Comparison of ENCODE assay signal across 6 fruit fly cellular contexts in the genomic region with DNA sequence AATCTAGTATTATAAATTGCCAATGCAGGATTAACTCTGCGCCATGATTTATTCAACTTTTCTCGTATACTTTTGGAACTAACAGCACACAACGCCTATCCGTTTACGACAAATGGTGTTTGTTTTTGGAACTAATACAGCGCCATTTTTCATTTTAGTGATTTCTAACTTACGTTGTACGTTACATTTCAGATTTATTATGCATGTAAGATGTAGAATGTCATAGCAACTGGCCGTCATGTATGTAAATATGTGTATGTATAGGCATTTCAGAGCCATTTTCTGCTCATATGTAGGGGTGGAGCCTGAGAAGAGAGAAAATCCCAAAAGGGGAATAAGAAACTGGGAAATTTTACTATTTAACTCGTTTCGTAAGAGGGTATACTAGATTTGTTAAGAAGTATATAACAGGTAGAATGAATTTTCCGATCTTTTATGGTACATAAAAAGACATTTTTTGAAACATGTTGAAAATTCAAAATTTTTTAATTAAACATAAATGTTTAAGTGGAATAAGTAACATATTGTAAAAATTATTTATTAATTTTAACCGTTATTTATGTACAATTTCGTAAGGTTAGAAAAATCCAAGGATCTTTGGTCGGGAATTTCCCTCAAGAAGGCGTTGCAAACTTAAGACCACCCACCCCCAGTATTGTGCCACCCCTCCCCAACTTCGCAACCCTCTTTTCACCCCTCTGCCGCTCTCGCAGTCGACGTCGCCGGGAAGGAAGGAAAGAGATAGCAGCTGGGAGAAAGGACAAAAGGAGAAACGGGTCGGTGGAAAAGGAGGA.
TF ChIP-seq lines count a peak whose summit lies in the region.

No protein-coding gene starts in this region.

- peak; percentile 98 to 99 for TF ChIP-seq CTCF in S2 (optimal IDR thresholded peaks at IDR 0.05; lab: Kevin White, UChicago)
- TF ChIP-seq CTCF in whole organism, embryonic (GFP tag; optimal IDR thresholded peaks at IDR 0.05; lab: Kevin White, UChicago), result peak; percentile 100

TF ChIP-seq in whole organism, adult, 20 proteins besides CTCF, POLR2A, EP300 and RAD21:
- no peak for TF ChIP-seq Mnt (GFP tag; optimal IDR thresholded peaks at IDR 0.05; lab: Kevin White, UChicago)
- no peak for TF ChIP-seq CG33017 (tag; optimal IDR thresholded peaks at IDR 0.05; lab: Kevin White, UChicago)
- peak; percentile 30 for TF ChIP-seq cic (GFP tag; optimal IDR thresholded peaks at IDR 0.05; lab: Kevin White, UChicago)
- TF ChIP-seq CG7101 (tag; optimal IDR thresholded peaks at IDR 0.05; lab: Kevin White, UChicago), result peak; percentile 19
- TF ChIP-seq CG1620 (GFP tag; optimal IDR thresholded peaks at IDR 0.05; lab: Kevin White, UChicago), result peak; percentile 57
- TF ChIP-seq kay (GFP tag; lab: Kevin White, UChicago; ENCODE audit: borderline replicate concordance), result no peak
- TF ChIP-seq toe (GFP tag; optimal IDR thresholded peaks at IDR 0.05; lab: Kevin White, UChicago), result peak; percentile 55
- TF ChIP-seq pad (GFP tag; optimal IDR thresholded peaks at IDR 0.05; lab: Kevin White, UChicago), result peak; percentile 99
- peak; percentile 58 for TF ChIP-seq ovo (GFP tag; optimal IDR thresholded peaks at IDR 0.05; lab: Kevin White, UChicago)
- no peak for TF ChIP-seq tj (GFP tag; optimal IDR thresholded peaks at IDR 0.05; lab: Kevin White, UChicago)
- TF ChIP-seq CG7045 (GFP tag; optimal IDR thresholded peaks at IDR 0.05; lab: Kevin White, UChicago), result peak; percentile 9
- TF ChIP-seq CG14711 (tag; optimal IDR thresholded peaks at IDR 0.05; lab: Kevin White, UChicago), result no peak
- TF ChIP-seq Hr96 (GFP tag; optimal IDR thresholded peaks at IDR 0.05; lab: Kevin White, UChicago), result peak; percentile 45
- peak; percentile 12 for TF ChIP-seq bab1 (GFP tag; optimal IDR thresholded peaks at IDR 0.05; lab: Kevin White, UChicago)

TF ChIP-seq in whole organism, embryonic, 481 proteins besides CTCF, POLR2A, EP300 and RAD21 (continues in another document):
- peak; percentile 58 for TF ChIP-seq Antp (GFP tag; optimal IDR thresholded peaks at IDR 0.05; lab: Kevin White, UChicago)
- TF ChIP-seq Mrtf (GFP tag; IDR thresholded peaks at IDR 0.05; lab: Robert Waterston, UW), result no peak
- no peak for TF ChIP-seq jing (GFP tag; optimal IDR thresholded peaks at IDR 0.05; lab: Kevin White, UChicago)
- TF ChIP-seq Nf-YA (GFP tag; IDR thresholded peaks at IDR 0.05; lab: Robert Waterston, UW), result no peak
- no peak for TF ChIP-seq NK7.1 (GFP tag; optimal IDR thresholded peaks at IDR 0.05; lab: Kevin White, UChicago)
- peak; percentile 57; the same call in 1 of the 4 replicates for TF ChIP-seq chinmo (GFP tag; IDR thresholded peaks at IDR 0.05; lab: Robert Waterston, UW; ENCODE audit: partially characterized antibody)
- TF ChIP-seq Ada2b (GFP tag; IDR thresholded peaks at IDR 0.05; lab: Robert Waterston, UW), result no peak
- TF ChIP-seq Ets97D (GFP tag; optimal IDR thresholded peaks at IDR 0.05; lab: Kevin White, UChicago), result peak; percentile 64
- no peak for TF ChIP-seq Doc3 (GFP tag; IDR thresholded peaks at IDR 0.05; lab: Robert Waterston, UW; ENCODE audit: partially characterized antibody)
- no peak for TF ChIP-seq shn (GFP tag; optimal IDR thresholded peaks at IDR 0.05; lab: Kevin White, UChicago)
- no peak for TF ChIP-seq cato (GFP tag; optimal IDR thresholded peaks at IDR 0.05; lab: Kevin White, UChicago; ENCODE audit: borderline replicate concordance)
- TF ChIP-seq MBD-R2 (GFP tag; IDR thresholded peaks at IDR 0.05; lab: Robert Waterston, UW), result no peak
- no peak for TF ChIP-seq gsb-n (tag; optimal IDR thresholded peaks at IDR 0.05; lab: Kevin White, UChicago)
- 0 out of 2 replicates have a peak, but pooled peaks have one; percentile 23 for TF ChIP-seq Rx (GFP tag; IDR thresholded peaks at IDR 0.05; lab: Robert Waterston, UW)
- TF ChIP-seq CG10462 (GFP tag; optimal IDR thresholded peaks at IDR 0.05; lab: Kevin White, UChicago), result no peak
- TF ChIP-seq toy (GFP tag; IDR thresholded peaks at IDR 0.05; lab: Robert Waterston, UW), result no peak

TF ChIP-seq in whole organism, prepupa, 60 proteins besides CTCF, POLR2A, EP300 and RAD21 (continues in another document):
- TF ChIP-seq achi (GFP tag; optimal IDR thresholded peaks at IDR 0.05; lab: Kevin White, UChicago) (peak; percentile 13), dsx (GFP tag; optimal IDR thresholded peaks at IDR 0.05; lab: Kevin White, UChicago; ENCODE audit: poor library complexity, severe bottlenecking) (no peak), CG3032 (tag; optimal IDR thresholded peaks at IDR 0.05; lab: Kevin White, UChicago) (peak; percentile 28), CG6163 (GFP tag; IDR thresholded peaks at IDR 0.05; lab: Robert Waterston, UW) (0 out of 3 replicates have a peak, but pooled peaks have one; percentile 17), topi (GFP tag; optimal IDR thresholded peaks at IDR 0.05; lab: Kevin White, UChicago) (peak; percentile 18), spab (GFP tag; optimal IDR thresholded peaks at IDR 0.05; lab: Kevin White, UChicago) (peak; percentile 3), eg (GFP tag; IDR thresholded peaks at IDR 0.05; lab: Robert Waterston, UW) (peak; percentile 68), salr (GFP tag; optimal IDR thresholded peaks at IDR 0.05; lab: Kevin White, UChicago) (no peak), acj6 (GFP tag; optimal IDR thresholded peaks at IDR 0.05; lab: Kevin White, UChicago) (peak; percentile 16), CG8119 (GFP tag; IDR thresholded peaks at IDR 0.05; lab: Robert Waterston, UW) (peak; percentile 75), CG4318 (GFP tag; optimal IDR thresholded peaks at IDR 0.05; lab: Kevin White, UChicago) (peak; percentile 0), esn (GFP tag; optimal IDR thresholded peaks at IDR 0.05; lab: Kevin White, UChicago) (peak; percentile 19), fkh (GFP tag; optimal IDR thresholded peaks at IDR 0.05; lab: Kevin White, UChicago) (peak; percentile 52), OdsH (GFP tag; optimal IDR thresholded peaks at IDR 0.05; lab: Kevin White, UChicago) (peak; percentile 18), CG10631 (GFP tag; optimal IDR thresholded peaks at IDR 0.05; lab: Kevin White, UChicago) (peak; percentile 32), CG11762 (GFP tag; optimal IDR thresholded peaks at IDR 0.05; lab: Kevin White, UChicago; ENCODE audit: insufficient read depth) (no peak), Ets21C (GFP tag; optimal IDR thresholded peaks at IDR 0.05; lab: Kevin White, UChicago) (peak; percentile 1)

TF ChIP-seq in whole organism, pupa, 21 proteins besides CTCF, POLR2A, EP300 and RAD21 (continues in another document):
- no peak for TF ChIP-seq CG10348 (GFP tag; IDR thresholded peaks at IDR 0.05; lab: Robert Waterston, UW)
- no peak for TF ChIP-seq CG34367 (tag; optimal IDR thresholded peaks at IDR 0.05; lab: Kevin White, UChicago)
- TF ChIP-seq CG17806 (tag; optimal IDR thresholded peaks at IDR 0.05; lab: Kevin White, UChicago), result peak; percentile 11
- no peak for TF ChIP-seq fd96Ca (GFP tag; IDR thresholded peaks at IDR 0.05; lab: Robert Waterston, UW)
- 0 out of 3 replicates have a peak, but pooled peaks have one; percentile 40 for TF ChIP-seq CG4496 (GFP tag; IDR thresholded peaks at IDR 0.05; lab: Robert Waterston, UW)
- peak; percentile 43 for TF ChIP-seq D1 (tag; optimal IDR thresholded peaks at IDR 0.05; lab: Kevin White, UChicago)
- peak; percentile 29 for TF ChIP-seq CG9948 (tag; optimal IDR thresholded peaks at IDR 0.05; lab: Kevin White, UChicago)
- peak; percentile 36; the same call in 1 of the 2 replicates for TF ChIP-seq CG32121 (GFP tag; IDR thresholded peaks at IDR 0.05; lab: Robert Waterston, UW)
- TF ChIP-seq CG13204 (GFP tag; optimal IDR thresholded peaks at IDR 0.05; lab: Kevin White, UChicago), result no peak
- TF ChIP-seq CG14655 (GFP tag; optimal IDR thresholded peaks at IDR 0.05; lab: Kevin White, UChicago), result peak; percentile 51
- peak; percentile 53 for TF ChIP-seq CG8159 (tag; optimal IDR thresholded peaks at IDR 0.05; lab: Kevin White, UChicago)
- TF ChIP-seq Ets98B (GFP tag; IDR thresholded peaks at IDR 0.05; lab: Robert Waterston, UW), result 0 out of 2 replicates have a peak, but pooled peaks have one; percentile 53
- TF ChIP-seq CG8301 (tag; optimal IDR thresholded peaks at IDR 0.05; lab: Kevin White, UChicago), result peak; percentile 41
- TF ChIP-seq EcR (GFP tag; optimal IDR thresholded peaks at IDR 0.05; lab: Kevin White, UChicago), result no peak
- TF ChIP-seq CG15710 (tag; optimal IDR thresholded peaks at IDR 0.05; lab: Kevin White, UChicago), result peak; percentile 43
- no peak for TF ChIP-seq Snoo (tag; optimal IDR thresholded peaks at IDR 0.05; lab: Kevin White, UChicago)
- no peak for TF ChIP-seq Pif1B (GFP tag; optimal IDR thresholded peaks at IDR 0.05; lab: Kevin White, UChicago)
- TF ChIP-seq rn (GFP tag; IDR thresholded peaks at IDR 0.05; lab: Robert Waterston, UW), result no peak

TF ChIP-seq in whole organism, wandering third instar larva, 38 proteins besides CTCF, POLR2A, EP300 and RAD21 (continues in another document):
- TF ChIP-seq CG32264 (GFP tag; optimal IDR thresholded peaks at IDR 0.05; lab: Kevin White, UChicago) (no peak), Myc (optimal IDR thresholded peaks at IDR 0.05; lab: Kevin White, UChicago) (peak; percentile 90), N (GFP tag; optimal IDR thresholded peaks at IDR 0.05; lab: Kevin White, UChicago) (no peak), Jra (GFP tag; optimal IDR thresholded peaks at IDR 0.05; lab: Kevin White, UChicago) (no peak), Hr78 (GFP tag; optimal IDR thresholded peaks at IDR 0.05; lab: Kevin White, UChicago) (no peak), Rel (GFP tag; optimal IDR thresholded peaks at IDR 0.05; lab: Kevin White, UChicago) (no peak), Rel (tag; optimal IDR thresholded peaks at IDR 0.05; lab: Kevin White, UChicago) (no peak), HLH106 (tag; optimal IDR thresholded peaks at IDR 0.05; lab: Kevin White, UChicago) (peak; percentile 50), GATAd (GFP tag; optimal IDR thresholded peaks at IDR 0.05; lab: Kevin White, UChicago) (no peak), jim (GFP tag; optimal IDR thresholded peaks at IDR 0.05; lab: Kevin White, UChicago) (no peak), dl (GFP tag; optimal IDR thresholded peaks at IDR 0.05; lab: Kevin White, UChicago; ENCODE audit: insufficient read depth in 1 of 2, partially characterized antibody in 2 of 2) (no peak), ey (GFP tag; optimal IDR thresholded peaks at IDR 0.05; lab: Kevin White, UChicago) (peak; percentile 43), dmrt93B (GFP tag; optimal IDR thresholded peaks at IDR 0.05; lab: Kevin White, UChicago) (peak; percentile 26), Abd-B (GFP tag; optimal IDR thresholded peaks at IDR 0.05; lab: Kevin White, UChicago) (no peak), Vsx2 (GFP tag; optimal IDR thresholded peaks at IDR 0.05; lab: Kevin White, UChicago; ENCODE audit: partially characterized antibody) (no peak), Hr83 (GFP tag; optimal IDR thresholded peaks at IDR 0.05; lab: Kevin White, UChicago; ENCODE audit: poor library complexity, severe bottlenecking) (no peak), usp (GFP tag; optimal IDR thresholded peaks at IDR 0.05; lab: Kevin White, UChicago) (no peak), Hnf4 (GFP tag; optimal IDR thresholded peaks at IDR 0.05; lab: Kevin White, UChicago) (peak; percentile 26), woc (GFP tag; optimal IDR thresholded peaks at IDR 0.05; lab: Kevin White, UChicago) (no peak), Dfd (GFP tag; optimal IDR thresholded peaks at IDR 0.05; lab: Kevin White, UChicago) (no peak), OdsH (GFP tag; optimal IDR thresholded peaks at IDR 0.05; lab: Kevin White, UChicago) (peak; percentile 7)
